Fruit fly (Drosophila melanogaster): ENCODE results near the gene CG7168.

Gene CG7168

DNA sequence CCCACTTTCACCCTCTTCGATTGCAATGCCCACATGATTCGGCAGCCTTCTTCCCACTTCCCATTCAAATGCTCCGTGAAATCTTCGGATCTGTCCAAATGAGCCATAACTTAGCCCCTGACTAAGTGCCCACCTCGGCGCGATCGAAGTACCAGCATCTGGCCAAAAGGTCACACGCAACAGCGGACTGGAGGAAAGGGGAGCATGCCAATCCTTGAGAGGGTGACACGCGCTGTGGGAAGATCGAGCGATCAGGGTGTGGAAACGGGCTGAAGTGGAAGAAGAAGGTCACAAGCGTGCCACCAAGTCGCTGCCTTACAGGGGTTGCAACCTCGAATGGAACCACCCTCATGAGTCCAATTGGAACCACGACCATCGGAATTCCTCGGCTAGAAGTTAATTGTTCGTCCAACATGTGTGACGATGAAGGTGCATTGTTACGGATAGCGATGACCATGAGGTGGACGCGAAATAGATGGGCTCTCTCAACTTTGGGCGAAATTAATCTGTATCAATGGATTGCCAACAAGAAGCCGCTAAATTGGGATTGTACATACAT, 8.9 kb upstream of the CG7168 start:
- TF ChIP-seq tai (GFP tag; optimal IDR thresholded peaks at IDR 0.05) (no peak), Sp1 (GFP tag; optimal IDR thresholded peaks at IDR 0.05) (no peak), dl (GFP tag; optimal IDR thresholded peaks at IDR 0.05; ENCODE audit: insufficient read depth in 1 of 2, partially characterized antibody in 2 of 2) (no peak), fru (GFP tag; optimal IDR thresholded peaks at IDR 0.05) (no peak), Myc (optimal IDR thresholded peaks at IDR 0.05) (no peak), brk (GFP tag; optimal IDR thresholded peaks at IDR 0.05) (no peak), rgr (GFP tag; optimal IDR thresholded peaks at IDR 0.05) (no peak), CG32264 (GFP tag; optimal IDR thresholded peaks at IDR 0.05) (no peak), GATAd (GFP tag; optimal IDR thresholded peaks at IDR 0.05) (no peak), Mio (GFP tag; optimal IDR thresholded peaks at IDR 0.05) (no peak), h (GFP tag; optimal IDR thresholded peaks at IDR 0.05) (no peak), Hr78 (GFP tag; optimal IDR thresholded peaks at IDR 0.05) (no peak), Dfd (GFP tag; optimal IDR thresholded peaks at IDR 0.05) (no peak), foxo (GFP tag; optimal IDR thresholded peaks at IDR 0.05) (no peak), CG9705 (GFP tag; optimal IDR thresholded peaks at IDR 0.05) (no peak), br (GFP tag; optimal IDR thresholded peaks at IDR 0.05) (no peak), woc (GFP tag; optimal IDR thresholded peaks at IDR 0.05) (no peak), ey (GFP tag; optimal IDR thresholded peaks at IDR 0.05) (no peak)

DNA sequence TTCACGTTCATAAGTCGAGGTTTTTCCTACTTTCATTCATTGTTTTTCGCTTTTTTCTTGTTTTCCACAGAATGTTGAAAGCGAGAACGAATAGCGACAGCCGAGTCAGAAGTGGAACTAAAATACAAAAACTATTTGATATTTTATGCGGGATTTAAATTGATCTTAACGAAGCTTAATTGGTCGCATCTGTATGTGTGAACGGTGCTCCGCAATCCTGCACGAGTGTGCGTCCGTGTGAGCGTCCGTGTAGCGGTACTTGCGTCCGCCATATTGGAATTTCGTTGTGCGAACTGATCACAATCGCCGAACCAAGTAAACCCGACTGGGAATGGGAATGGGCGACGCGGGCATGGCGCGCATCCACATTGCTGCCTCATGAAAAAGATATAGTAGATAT, 6.3 kb upstream of the CG7168 start:
- no peak for TF ChIP-seq Dif (GFP tag; optimal IDR thresholded peaks at IDR 0.05; ENCODE audit: partially characterized antibody)
- no peak for TF ChIP-seq CrebA (GFP tag; optimal IDR thresholded peaks at IDR 0.05; ENCODE audit: borderline replicate concordance)
- no peak for TF ChIP-seq lola (GFP tag; optimal IDR thresholded peaks at IDR 0.05)
- no peak for TF ChIP-seq Vsx2 (GFP tag; optimal IDR thresholded peaks at IDR 0.05; ENCODE audit: partially characterized antibody)
- TF ChIP-seq dsf (GFP tag; optimal IDR thresholded peaks at IDR 0.05; ENCODE audit: borderline replicate concordance), result no peak
- no peak for TF ChIP-seq Mio (GFP tag; optimal IDR thresholded peaks at IDR 0.05)
- no peak for TF ChIP-seq brk (GFP tag; optimal IDR thresholded peaks at IDR 0.05)
- no peak for TF ChIP-seq foxo (GFP tag; optimal IDR thresholded peaks at IDR 0.05)
- no peak for TF ChIP-seq jim (GFP tag; optimal IDR thresholded peaks at IDR 0.05)
- no peak for TF ChIP-seq h (GFP tag; optimal IDR thresholded peaks at IDR 0.05)
- no peak for TF ChIP-seq Myc (optimal IDR thresholded peaks at IDR 0.05)
- no peak for TF ChIP-seq Hr78 (GFP tag; optimal IDR thresholded peaks at IDR 0.05)
- TF ChIP-seq OdsH (GFP tag; optimal IDR thresholded peaks at IDR 0.05), result no peak
- TF ChIP-seq pan (optimal IDR thresholded peaks at IDR 0.05), result no peak
- no peak for TF ChIP-seq sage (GFP tag; optimal IDR thresholded peaks at IDR 0.05)
- TF ChIP-seq N (GFP tag; optimal IDR thresholded peaks at IDR 0.05), result no peak
- no peak for TF ChIP-seq dmrt93B (GFP tag; optimal IDR thresholded peaks at IDR 0.05)

DNA sequence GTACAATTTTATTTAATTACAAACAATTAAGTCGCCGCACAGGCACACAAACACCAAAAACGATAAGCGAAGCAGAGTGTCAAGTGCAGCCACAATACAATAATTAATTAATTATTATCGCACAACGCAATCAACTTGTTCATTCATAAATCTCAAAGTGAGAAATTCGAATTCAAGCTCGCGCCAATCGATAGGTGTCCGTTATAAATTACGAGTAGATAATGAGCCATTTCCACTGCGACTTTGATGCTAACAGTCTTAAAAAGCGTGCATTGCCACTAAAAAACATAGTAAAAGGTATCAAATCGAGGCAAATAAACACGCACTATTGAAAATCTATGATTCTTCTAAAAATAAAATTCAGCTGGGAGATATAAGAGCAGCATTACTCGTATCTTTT, 4.3 kb upstream of the CG7168 start:
- TF ChIP-seq HLH106 (tag; optimal IDR thresholded peaks at IDR 0.05) (no peak), br (GFP tag; optimal IDR thresholded peaks at IDR 0.05) (no peak), ey (GFP tag; optimal IDR thresholded peaks at IDR 0.05) (no peak), Rel (GFP tag; optimal IDR thresholded peaks at IDR 0.05) (no peak), Rel (tag; optimal IDR thresholded peaks at IDR 0.05) (no peak), Hr83 (GFP tag; optimal IDR thresholded peaks at IDR 0.05; ENCODE audit: poor library complexity, severe bottlenecking) (no peak), dmrt93B (GFP tag; optimal IDR thresholded peaks at IDR 0.05) (no peak), dl (GFP tag; optimal IDR thresholded peaks at IDR 0.05; ENCODE audit: insufficient read depth in 1 of 2, partially characterized antibody in 2 of 2) (no peak), Hr78 (GFP tag; optimal IDR thresholded peaks at IDR 0.05) (no peak), jim (GFP tag; optimal IDR thresholded peaks at IDR 0.05) (no peak), psq (GFP tag; optimal IDR thresholded peaks at IDR 0.05) (no peak), Dfd (GFP tag; optimal IDR thresholded peaks at IDR 0.05) (no peak), woc (GFP tag; optimal IDR thresholded peaks at IDR 0.05) (no peak), sv (GFP tag; optimal IDR thresholded peaks at IDR 0.05) (no peak), fru (GFP tag; optimal IDR thresholded peaks at IDR 0.05) (no peak), Sp1 (GFP tag; optimal IDR thresholded peaks at IDR 0.05) (no peak), sage (GFP tag; optimal IDR thresholded peaks at IDR 0.05) (no peak)

Data from whole organism, wandering third instar larva.